Worm (Caenorhabditis elegans) whole organism, young adult: ENCODE measurements around the gene srx-50.

Experiments
- B0336.3 ChIP-seq: fragments of 200-800 bp; sonication (Bioruptor generic); IDR thresholded peaks from 2 replicates; pipeline ENCODE4 v1.3.6; 2022; ENCODE audit warnings: missing genetic modification characterization, missing compliant biosample characterization
- C06A6.2 ChIP-seq: fragments of 200-800 bp; sonication (Bioruptor generic); conservative IDR thresholded peaks from 2 replicates; pipeline ENCODE4 v1.3.6; 2022; ENCODE audit warnings: missing genetic modification characterization, missing compliant biosample characterization
- C17E4.6 ChIP-seq: fragments of 200-800 bp; sonication (Bioruptor generic); IDR thresholded peaks from 2 replicates; pipeline ENCODE4 v1.3.6; 2022; ENCODE audit warnings: missing genetic modification reagents, missing genetic modification characterization, missing compliant biosample characterization
- F10E7.11 ChIP-seq: sonication (generic microtip); optimal IDR thresholded peaks from 2 replicates; lab custom pipeline; 2017; ENCODE audit warnings: mild to moderate bottlenecking, missing genetic modification characterization, moderate library complexity, missing compliant biosample characterization
- F22D6.2 ChIP-seq: sonication (generic microtip); optimal IDR thresholded peaks from 2 replicates; lab custom pipeline; 2016; ENCODE audit warnings: mild to moderate bottlenecking, missing genetic modification characterization, missing compliant biosample characterization
- K11D2.4 ChIP-seq: fragments of 200-800 bp; sonication (Bioruptor generic); IDR thresholded peaks from 2 replicates; pipeline ENCODE4 v1.3.6; 2022; ENCODE audit warnings: missing genetic modification reagents, missing genetic modification characterization, missing compliant biosample characterization
- Y53F4B.3 ChIP-seq: fragments of 200-800 bp; sonication (Bioruptor generic); IDR thresholded peaks from 2 replicates; pipeline ENCODE4 v1.3.6; 2022; ENCODE audit warnings: missing genetic modification reagents, missing genetic modification characterization, missing compliant biosample characterization
- Y53G8AR.9 ChIP-seq: fragments of 200-800 bp; sonication (Bioruptor generic); conservative IDR thresholded peaks from 2 replicates; pipeline ENCODE4 v1.3.6; 2022; ENCODE audit warnings: missing genetic modification reagents, missing genetic modification characterization, missing compliant biosample characterization
- Y56A3A.18 ChIP-seq: fragments of 200-800 bp; sonication (Bioruptor generic); IDR thresholded peaks from 2 replicates; pipeline ENCODE4 v1.3.6; 2022; ENCODE audit warnings: missing genetic modification reagents, missing genetic modification characterization, missing compliant biosample characterization
- Y79H2A.3 ChIP-seq: fragments of 200-800 bp; sonication (Bioruptor generic); conservative IDR thresholded peaks from 2 replicates; pipeline ENCODE4 v1.3.6; 2022; ENCODE audit warnings: missing genetic modification reagents, missing genetic modification characterization, missing compliant biosample characterization
- ZK185.1 ChIP-seq: sonication (generic microtip); optimal IDR thresholded peaks from 2 replicates; lab custom pipeline; 2016; ENCODE audit warnings: mild to moderate bottlenecking, missing genetic modification characterization, missing compliant biosample characterization; ENCODE audit not compliant: poor library complexity, severe bottlenecking
- ama-1 ChIP-seq, 3 experiments: fragments of 150-350 bp in 1 of 3; sonication (generic microtip) in 2 of 3; optimal IDR thresholded peaks; 2 replicates each; lab custom pipeline; 2014 to 2018; ENCODE audit warnings: missing biosample characterization in 2 of 3, missing genetic modification characterization in 2 of 3, missing genetic modification reagents in 2 of 3
- atf-7 ChIP-seq: sonication (generic microtip); optimal IDR thresholded peaks from 2 replicates; lab custom pipeline; 2017; ENCODE audit warnings: mild to moderate bottlenecking, missing genetic modification characterization, missing compliant biosample characterization
- attf-5 ChIP-seq: fragments of 200-800 bp; sonication (Bioruptor generic); optimal IDR thresholded peaks from 2 replicates; lab custom pipeline; 2018; ENCODE audit warnings: mild to moderate bottlenecking, missing genetic modification characterization, missing compliant biosample characterization
- bed-1 ChIP-seq: fragments of 200-800 bp; sonication (Bioruptor generic); IDR thresholded peaks from 2 replicates; pipeline ENCODE4 v1.3.6; 2022; ENCODE audit warnings: missing genetic modification reagents, missing genetic modification characterization, missing compliant biosample characterization
- cebp-1 ChIP-seq, 2 experiments: fragments of 200-800 bp in 1 of 2; sonication (Bioruptor generic) in 1 of 2; sonication (generic microtip) in 1 of 2; IDR thresholded peaks in 1 of 2; optimal IDR thresholded peaks in 1 of 2; 2 replicates each; pipeline versions ENCODE4 v1.3.6 to Lab custom; 2017 to 2022; ENCODE audit warnings: missing compliant biosample characterization in 2 of 2, missing genetic modification characterization in 2 of 2, mild to moderate bottlenecking in 1 of 2, missing genetic modification reagents in 1 of 2, moderate library complexity in 1 of 2
- ceh-91 ChIP-seq: fragments of 200-800 bp; sonication (Bioruptor generic); IDR thresholded peaks from 2 replicates; pipeline ENCODE4 v1.3.6; 2022; ENCODE audit warnings: missing genetic modification reagents, missing genetic modification characterization, missing compliant biosample characterization
- chd-7 ChIP-seq: sonication (generic microtip); optimal IDR thresholded peaks from 2 replicates; lab custom pipeline; 2016; ENCODE audit warnings: mild to moderate bottlenecking, missing genetic modification characterization, moderate library complexity, missing compliant biosample characterization
- die-1 ChIP-seq: sonication (generic microtip); optimal IDR thresholded peaks from 2 replicates; lab custom pipeline; 2016; ENCODE audit warnings: missing genotype, mild to moderate bottlenecking, missing genetic modification characterization, missing compliant biosample characterization
- dox-1 ChIP-seq: fragments of 200-800 bp; sonication (Bioruptor generic); IDR thresholded peaks from 2 replicates; pipeline ENCODE4 v1.3.6; 2022; ENCODE audit warnings: missing genetic modification reagents, missing genetic modification characterization, missing compliant biosample characterization
- egl-44 ChIP-seq: fragments of 200-800 bp; sonication (Bioruptor generic); IDR thresholded peaks from 2 replicates; pipeline ENCODE4 v1.3.6; 2022; ENCODE audit warnings: missing genetic modification reagents, missing genetic modification characterization, missing compliant biosample characterization
- ets-4 ChIP-seq: fragments of 200-800 bp; sonication (Bioruptor generic); optimal IDR thresholded peaks from 2 replicates; lab custom pipeline; 2018; ENCODE audit warnings: mild to moderate bottlenecking, missing genetic modification characterization, missing compliant biosample characterization
- gei-17 ChIP-seq: fragments of 200-800 bp; sonication (Bioruptor generic); optimal IDR thresholded peaks from 2 replicates; lab custom pipeline; 2018; ENCODE audit warnings: mild to moderate bottlenecking, missing genetic modification characterization, missing compliant biosample characterization
- hlh-12 ChIP-seq: sonication (generic microtip); optimal IDR thresholded peaks from 2 replicates; lab custom pipeline; 2016; ENCODE audit warnings: missing genetic modification characterization, missing compliant biosample characterization
- hmg-1.2 ChIP-seq: fragments of 200-800 bp; sonication (Bioruptor generic); IDR thresholded peaks from 2 replicates; pipeline ENCODE4 v1.3.6; 2022; ENCODE audit warnings: missing genetic modification reagents, missing genetic modification characterization, missing compliant biosample characterization
- let-526 ChIP-seq: fragments of 200-800 bp; sonication (Bioruptor generic); IDR thresholded peaks from 2 replicates; pipeline ENCODE4 v1.3.6; 2022; ENCODE audit warnings: missing genetic modification reagents, missing genetic modification characterization, missing compliant biosample characterization
- let-607 ChIP-seq, 2 experiments: fragments of 200-800 bp in 1 of 2; sonication (Bioruptor generic) in 1 of 2; sonication (generic microtip) in 1 of 2; optimal IDR thresholded peaks; 2 replicates each; lab custom pipeline; 2016 to 2018; ENCODE audit warnings: mild to moderate bottlenecking in 2 of 2, missing compliant biosample characterization in 2 of 2, missing genetic modification characterization in 2 of 2, moderate library complexity in 2 of 2, missing genotype in 1 of 2
- lin-40 ChIP-seq: sonication (generic microtip); optimal IDR thresholded peaks from 2 replicates; lab custom pipeline; 2016; ENCODE audit warnings: missing genetic modification characterization, mild to moderate bottlenecking, missing compliant biosample characterization, missing genotype, missing genetic modification reagents
- lin-54 ChIP-seq: fragments of 200-800 bp; sonication (Bioruptor generic); optimal IDR thresholded peaks from 2 replicates; lab custom pipeline; 2018; ENCODE audit warnings: mild to moderate bottlenecking, missing genetic modification characterization, missing compliant biosample characterization
- lir-1 ChIP-seq: fragments of 200-800 bp; sonication (Bioruptor generic); conservative IDR thresholded peaks from 2 replicates; pipeline ENCODE4 v1.3.6; 2022; ENCODE audit warnings: missing genetic modification reagents, missing genetic modification characterization, missing compliant biosample characterization
- mcd-1 ChIP-seq: fragments of 200-800 bp; sonication (Bioruptor generic); IDR thresholded peaks from 2 replicates; pipeline ENCODE4 v1.3.6; 2022; ENCODE audit warnings: missing genetic modification reagents, missing genetic modification characterization, missing compliant biosample characterization
- mes-4 ChIP-seq: sonication (generic microtip); optimal IDR thresholded peaks from 2 replicates; lab custom pipeline; 2016; ENCODE audit warnings: missing genotype, missing genetic modification characterization, missing compliant biosample characterization
- nhr-80 ChIP-seq: sonication (generic microtip); optimal IDR thresholded peaks from 2 replicates; lab custom pipeline; 2016; ENCODE audit warnings: missing genetic modification characterization, missing compliant biosample characterization
- nhr-90 ChIP-seq: sonication (generic microtip); optimal IDR thresholded peaks from 2 replicates; lab custom pipeline; 2016; ENCODE audit warnings: missing genotype, mild to moderate bottlenecking, missing genetic modification characterization, missing compliant biosample characterization
- pbrm-1 ChIP-seq: fragments of 200-800 bp; sonication (Bioruptor generic); IDR thresholded peaks from 2 replicates; pipeline ENCODE4 v1.3.6; 2022; ENCODE audit warnings: missing genetic modification reagents, missing genetic modification characterization, missing compliant biosample characterization
- repo-1 ChIP-seq: sonication (generic microtip); optimal IDR thresholded peaks from 2 replicates; lab custom pipeline; 2017; ENCODE audit warnings: mild to moderate bottlenecking, missing genetic modification characterization, missing compliant biosample characterization
- snpc-3.4 ChIP-seq: sonication (generic microtip); optimal IDR thresholded peaks from 2 replicates; lab custom pipeline; 2017; ENCODE audit warnings: missing genetic modification characterization, mild to moderate bottlenecking, missing compliant biosample characterization, antibody characterized with exemption, moderate library complexity, missing genotype, missing genetic modification reagents
- tbp1 ChIP-seq: fragments of 200-800 bp; sonication (Bioruptor generic); optimal IDR thresholded peaks from 2 replicates; lab custom pipeline; 2018; ENCODE audit warnings: mild to moderate bottlenecking, missing genetic modification characterization, missing compliant biosample characterization
- unc-130 ChIP-seq: sonication (generic microtip); optimal IDR thresholded peaks from 2 replicates; lab custom pipeline; 2016; ENCODE audit warnings: missing genetic modification reagents, missing genetic modification characterization, missing compliant biosample characterization
- ztf-18 ChIP-seq: sonication (generic microtip); optimal IDR thresholded peaks from 2 replicates; lab custom pipeline; 2016; ENCODE audit warnings: missing genotype, mild to moderate bottlenecking, missing genetic modification characterization, missing compliant biosample characterization
- ztf-22 ChIP-seq: fragments of 200-800 bp; sonication (Bioruptor generic); optimal IDR thresholded peaks from 2 replicates; lab custom pipeline; 2018; ENCODE audit warnings: mild to moderate bottlenecking, missing genetic modification characterization, moderate library complexity, missing compliant biosample characterization
- ztf-25 ChIP-seq: fragments of 200-800 bp; sonication (Bioruptor generic); IDR thresholded peaks from 2 replicates; pipeline ENCODE4 v1.3.6; 2022; ENCODE audit warnings: missing genetic modification reagents, missing genetic modification characterization, missing compliant biosample characterization
- ztf-26 ChIP-seq: sonication (generic microtip); optimal IDR thresholded peaks from 2 replicates; lab custom pipeline; 2017; ENCODE audit warnings: missing genetic modification characterization, missing compliant biosample characterization
- ztf-28 ChIP-seq: fragments of 200-800 bp; sonication (Bioruptor generic); IDR thresholded peaks from 2 replicates; pipeline ENCODE4 v1.3.6; 2022; ENCODE audit warnings: missing genetic modification reagents, missing genetic modification characterization, missing compliant biosample characterization

Gene srx-50

ce11 chrIV:7046641-7047361, 11.0 kb upstream of the srx-50 start:
- TF ChIP-seq Y79H2A.3 (GFP tag; lab: Robert Waterston, UW) (no peak), die-1 (no peak), ztf-28 (GFP tag; lab: Robert Waterston, UW) (no peak), ceh-91 (GFP tag; lab: Robert Waterston, UW) (no peak), let-607 (tag; optimal IDR thresholded peaks at IDR 0.05; lab: Kevin White, UChicago) (peak in 1 of 2 experiments; percentile 39), bed-1 (GFP tag; lab: Robert Waterston, UW) (no peak), nhr-80 (tag; lab: Kevin White, UChicago) (peak; percentile 52)
- TF ChIP-seq, all 124 proteins: peak for 2

DNA sequence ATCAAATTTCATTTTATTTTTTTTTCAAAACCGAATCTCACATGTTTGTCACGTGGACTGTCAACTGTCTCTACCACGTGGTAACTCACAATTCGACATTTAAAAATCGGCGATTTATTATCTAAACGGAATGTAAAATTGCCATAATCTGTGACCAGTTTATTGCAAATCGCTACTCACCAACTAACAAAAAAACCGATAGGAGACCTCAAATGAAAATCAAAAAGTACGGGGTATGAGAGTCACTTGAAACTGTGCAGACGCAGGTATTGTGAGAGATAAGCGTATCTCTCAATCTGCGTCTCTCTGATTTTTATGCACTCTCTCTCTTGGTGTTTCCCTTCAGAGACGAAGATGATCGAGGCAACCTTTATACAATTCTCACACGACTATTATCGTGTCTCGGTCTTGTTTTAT, 10.0 kb upstream of the srx-50 start:
- TF ChIP-seq cebp-1 (GFP tag; IDR thresholded peaks at IDR 0.05; lab: Robert Waterston, UW) (no peak), cebp-1 (tag; optimal IDR thresholded peaks at IDR 0.05; lab: Kevin White, UChicago) (peak; percentile 68), hlh-12 (tag; lab: Kevin White, UChicago) (no peak), mes-4 (no peak), pbrm-1 (no peak), snpc-3.4 (tag; lab: Kevin White, UChicago) (no peak), B0336.3 (peak; percentile 48; the same call in 1 of the 2 replicates), Y53F4B.3 (GFP tag; lab: Robert Waterston, UW) (no peak), nhr-90 (tag; lab: Kevin White, UChicago) (peak; percentile 5), ztf-26 (tag; lab: Kevin White, UChicago) (peak; percentile 62), ztf-22 (peak; percentile 75), lir-1 (GFP tag; lab: Robert Waterston, UW) (no peak), lin-54 (GFP tag; lab: Kevin White, UChicago) (peak; percentile 39), chd-7 (tag; lab: Kevin White, UChicago) (peak; percentile 83), K11D2.4 (GFP tag; lab: Robert Waterston, UW) (peak; percentile 39; the same call in 1 of the 2 replicates), Y56A3A.18 (GFP tag; lab: Robert Waterston, UW) (0 out of 2 replicates have a peak, but pooled peaks have one; percentile 24), nhr-80 (tag; lab: Kevin White, UChicago) (peak; percentile 84), ama-1 (optimal IDR thresholded peaks at IDR 0.05; lab: Kevin White, UChicago) (peak; percentile 62), ama-1 (GFP tag; optimal IDR thresholded peaks at IDR 0.05; lab: Kevin White, UChicago) (no peak), unc-130 (GFP tag; lab: Kevin White, UChicago) (no peak), gei-17 (GFP tag; lab: Kevin White, UChicago) (no peak), C06A6.2 (GFP tag; lab: Robert Waterston, UW) (0 out of 2 replicates have a peak, but pooled peaks have one; percentile 36), atf-7 (tag; lab: Kevin White, UChicago) (peak; percentile 54), let-526 (peak; percentile 6; the same call in 1 of the 2 replicates), ZK185.1 (tag; lab: Kevin White, UChicago) (peak; percentile 70), let-607 (tag; optimal IDR thresholded peaks at IDR 0.05; lab: Kevin White, UChicago) (peak; percentile 3 to 43), C17E4.6 (GFP tag; lab: Robert Waterston, UW) (no peak), ets-4 (GFP tag; lab: Kevin White, UChicago) (no peak), ztf-25 (no peak), mcd-1 (GFP tag; lab: Robert Waterston, UW) (no peak), egl-44 (GFP tag; lab: Robert Waterston, UW) (0 out of 2 replicates have a peak, but pooled peaks have one; percentile 8), attf-5 (GFP tag; lab: Kevin White, UChicago) (peak; percentile 73), F22D6.2 (tag; lab: Kevin White, UChicago) (peak; percentile 40), tbp1 (GFP tag; lab: Kevin White, UChicago) (peak; percentile 40), lin-40 (tag; lab: Kevin White, UChicago) (peak; percentile 74), hmg-1.2 (GFP tag; lab: Robert Waterston, UW) (peak; percentile 70; the same call in 1 of the 2 replicates), dox-1 (GFP tag; lab: Robert Waterston, UW) (peak; percentile 49; the same call in 1 of the 2 replicates), repo-1 (tag; lab: Kevin White, UChicago) (peak; percentile 26), Y53G8AR.9 (0 out of 2 replicates have a peak, but pooled peaks have one; percentile 19), ztf-18 (tag; lab: Kevin White, UChicago) (peak; percentile 20), F10E7.11 (no peak)
